Worm (Caenorhabditis elegans) whole organism, young adult: ENCODE data around the gene med-1.
A peak's percentile ranks its signal among the peaks of the same experiment; 100 is the strongest.

Experiments
- B0261.1 ChIP-seq: sonication (generic microtip); optimal IDR thresholded peaks from 2 replicates; lab custom pipeline; 2016; ENCODE audit warnings: mild to moderate bottlenecking, missing genetic modification characterization, moderate library complexity, missing compliant biosample characterization
- B0336.3 ChIP-seq: fragments of 200-800 bp; sonication (Bioruptor generic); IDR thresholded peaks from 2 replicates; pipeline ENCODE4 v1.3.6; 2022; ENCODE audit warnings: missing genetic modification characterization, missing compliant biosample characterization
- F23B12.7 ChIP-seq: sonication (generic microtip); optimal IDR thresholded peaks from 2 replicates; lab custom pipeline; 2017; ENCODE audit warnings: missing genetic modification characterization, mild to moderate bottlenecking, missing compliant biosample characterization, antibody characterized with exemption, moderate library complexity; ENCODE audit not compliant: insufficient read depth
- F39B2.1 ChIP-seq: fragments of 200-800 bp; sonication (Bioruptor generic); IDR thresholded peaks from 2 replicates; pipeline ENCODE4 v1.3.6; 2022; ENCODE audit warnings: missing genetic modification reagents, missing genetic modification characterization, missing compliant biosample characterization
- F49E8.2 ChIP-seq: sonication (generic microtip); optimal IDR thresholded peaks from 3 replicates; lab custom pipeline; 2017; ENCODE audit warnings: missing genetic modification characterization, mild to moderate bottlenecking, missing compliant biosample characterization, antibody characterized with exemption, moderate library complexity; ENCODE audit not compliant: insufficient read depth
- F52B5.7 ChIP-seq: sonication (generic microtip); optimal IDR thresholded peaks from 2 replicates; lab custom pipeline; 2016; ENCODE audit warnings: mild to moderate bottlenecking, missing genetic modification characterization, missing compliant biosample characterization
- F57A8.1 ChIP-seq: fragments of 200-800 bp; sonication (Bioruptor generic); optimal IDR thresholded peaks from 2 replicates; lab custom pipeline; 2018; ENCODE audit warnings: mild to moderate bottlenecking, missing genetic modification characterization, moderate library complexity, missing compliant biosample characterization
- K11D2.4 ChIP-seq: fragments of 200-800 bp; sonication (Bioruptor generic); IDR thresholded peaks from 2 replicates; pipeline ENCODE4 v1.3.6; 2022; ENCODE audit warnings: missing genetic modification reagents, missing genetic modification characterization, missing compliant biosample characterization
- K12H6.12 ChIP-seq: fragments of 200-800 bp; sonication (Bioruptor generic); optimal IDR thresholded peaks from 2 replicates; lab custom pipeline; 2018; ENCODE audit warnings: mild to moderate bottlenecking, missing genetic modification characterization, missing compliant biosample characterization
- Y53G8AR.9 ChIP-seq: fragments of 200-800 bp; sonication (Bioruptor generic); conservative IDR thresholded peaks from 2 replicates; pipeline ENCODE4 v1.3.6; 2022; ENCODE audit warnings: missing genetic modification reagents, missing genetic modification characterization, missing compliant biosample characterization
- ZK185.1 ChIP-seq: sonication (generic microtip); optimal IDR thresholded peaks from 2 replicates; lab custom pipeline; 2016; ENCODE audit warnings: mild to moderate bottlenecking, missing genetic modification characterization, missing compliant biosample characterization; ENCODE audit not compliant: poor library complexity, severe bottlenecking
- atf-7 ChIP-seq: sonication (generic microtip); optimal IDR thresholded peaks from 2 replicates; lab custom pipeline; 2017; ENCODE audit warnings: mild to moderate bottlenecking, missing genetic modification characterization, missing compliant biosample characterization
- attf-5 ChIP-seq: fragments of 200-800 bp; sonication (Bioruptor generic); optimal IDR thresholded peaks from 2 replicates; lab custom pipeline; 2018; ENCODE audit warnings: mild to moderate bottlenecking, missing genetic modification characterization, missing compliant biosample characterization
- bed-2 ChIP-seq: fragments of 200-800 bp; sonication (Bioruptor generic); IDR thresholded peaks from 2 replicates; pipeline ENCODE4 v1.3.6; 2022; ENCODE audit warnings: missing genetic modification reagents, missing genetic modification characterization, missing compliant biosample characterization
- cebp-1 ChIP-seq, 2 experiments: fragments of 200-800 bp in 1 of 2; sonication (Bioruptor generic) in 1 of 2; sonication (generic microtip) in 1 of 2; IDR thresholded peaks in 1 of 2; optimal IDR thresholded peaks in 1 of 2; 2 replicates each; pipeline versions ENCODE4 v1.3.6 to Lab custom; 2017 to 2022; ENCODE audit warnings: missing compliant biosample characterization in 2 of 2, missing genetic modification characterization in 2 of 2, mild to moderate bottlenecking in 1 of 2, missing genetic modification reagents in 1 of 2, moderate library complexity in 1 of 2
- ceh-27 ChIP-seq: fragments of 200-800 bp; sonication (Bioruptor generic); optimal IDR thresholded peaks from 2 replicates; lab custom pipeline; 2018; ENCODE audit warnings: mild to moderate bottlenecking, missing genetic modification characterization, moderate library complexity, missing compliant biosample characterization
- chd-7 ChIP-seq: sonication (generic microtip); optimal IDR thresholded peaks from 2 replicates; lab custom pipeline; 2016; ENCODE audit warnings: mild to moderate bottlenecking, missing genetic modification characterization, moderate library complexity, missing compliant biosample characterization
- egl-18 ChIP-seq: fragments of 200-800 bp; sonication (Bioruptor generic); IDR thresholded peaks from 2 replicates; pipeline ENCODE4 v1.3.6; 2022; ENCODE audit warnings: missing genetic modification reagents, missing genetic modification characterization, missing compliant biosample characterization
- egl-44 ChIP-seq: fragments of 200-800 bp; sonication (Bioruptor generic); IDR thresholded peaks from 2 replicates; pipeline ENCODE4 v1.3.6; 2022; ENCODE audit warnings: missing genetic modification reagents, missing genetic modification characterization, missing compliant biosample characterization
- egrh-3 ChIP-seq: fragments of 200-800 bp; sonication (Bioruptor generic); IDR thresholded peaks from 2 replicates; pipeline ENCODE4 v1.3.6; 2022; ENCODE audit warnings: missing genetic modification reagents, missing genetic modification characterization, missing compliant biosample characterization
- hrde-1 ChIP-seq: sonication (generic microtip); optimal IDR thresholded peaks from 2 replicates; lab custom pipeline; 2016; ENCODE audit warnings: missing genetic modification characterization, mild to moderate bottlenecking, missing compliant biosample characterization, moderate library complexity, missing genotype, missing genetic modification reagents, borderline replicate concordance
- let-607 ChIP-seq, 2 experiments: fragments of 200-800 bp in 1 of 2; sonication (Bioruptor generic) in 1 of 2; sonication (generic microtip) in 1 of 2; optimal IDR thresholded peaks; 2 replicates each; lab custom pipeline; 2016 to 2018; ENCODE audit warnings: mild to moderate bottlenecking in 2 of 2, missing compliant biosample characterization in 2 of 2, missing genetic modification characterization in 2 of 2, moderate library complexity in 2 of 2, missing genotype in 1 of 2
- lin-26 ChIP-seq: fragments of 200-800 bp; sonication (Bioruptor generic); IDR thresholded peaks from 2 replicates; pipeline ENCODE4 v1.3.6; 2022; ENCODE audit warnings: missing genetic modification reagents, missing genetic modification characterization, missing compliant biosample characterization
- lin-35 ChIP-seq, 3 experiments: fragments of 150-350 bp in 2 of 3; sonication (generic microtip) in 1 of 3; optimal IDR thresholded peaks; 2 replicates each; lab custom pipeline; 2014 to 2018; ENCODE audit warnings: missing biosample characterization in 3 of 3, missing genetic modification characterization in 3 of 3, missing genetic modification reagents in 3 of 3
- lin-40 ChIP-seq: sonication (generic microtip); optimal IDR thresholded peaks from 2 replicates; lab custom pipeline; 2016; ENCODE audit warnings: missing genetic modification characterization, mild to moderate bottlenecking, missing compliant biosample characterization, missing genotype, missing genetic modification reagents
- lin-54 ChIP-seq: fragments of 200-800 bp; sonication (Bioruptor generic); optimal IDR thresholded peaks from 2 replicates; lab custom pipeline; 2018; ENCODE audit warnings: mild to moderate bottlenecking, missing genetic modification characterization, missing compliant biosample characterization
- lir-1 ChIP-seq: fragments of 200-800 bp; sonication (Bioruptor generic); conservative IDR thresholded peaks from 2 replicates; pipeline ENCODE4 v1.3.6; 2022; ENCODE audit warnings: missing genetic modification reagents, missing genetic modification characterization, missing compliant biosample characterization
- madf-10 ChIP-seq: sonication (generic microtip); optimal IDR thresholded peaks from 2 replicates; lab custom pipeline; 2016; ENCODE audit warnings: mild to moderate bottlenecking, missing genetic modification characterization, missing compliant biosample characterization
- mcd-1 ChIP-seq: fragments of 200-800 bp; sonication (Bioruptor generic); IDR thresholded peaks from 2 replicates; pipeline ENCODE4 v1.3.6; 2022; ENCODE audit warnings: missing genetic modification reagents, missing genetic modification characterization, missing compliant biosample characterization
- mes-4 ChIP-seq: sonication (generic microtip); optimal IDR thresholded peaks from 2 replicates; lab custom pipeline; 2016; ENCODE audit warnings: missing genotype, missing genetic modification characterization, missing compliant biosample characterization
- nhr-120 ChIP-seq: fragments of 200-800 bp; sonication (Bioruptor generic); IDR thresholded peaks from 2 replicates; pipeline ENCODE4 v1.3.6; 2022; ENCODE audit warnings: missing genetic modification characterization, missing compliant biosample characterization
- nhr-80 ChIP-seq: sonication (generic microtip); optimal IDR thresholded peaks from 2 replicates; lab custom pipeline; 2016; ENCODE audit warnings: missing genetic modification characterization, missing compliant biosample characterization
- pbrm-1 ChIP-seq: fragments of 200-800 bp; sonication (Bioruptor generic); IDR thresholded peaks from 2 replicates; pipeline ENCODE4 v1.3.6; 2022; ENCODE audit warnings: missing genetic modification reagents, missing genetic modification characterization, missing compliant biosample characterization
- rcor-1 ChIP-seq: fragments of 200-800 bp; sonication (Bioruptor generic); IDR thresholded peaks from 2 replicates; pipeline ENCODE4 v1.3.6; 2022; ENCODE audit warnings: missing genetic modification reagents, missing genetic modification characterization, missing compliant biosample characterization
- snpc-4 ChIP-seq, 5 experiments: fragments of 150-350 bp in 1 of 5; sonication (generic microtip) in 4 of 5; optimal IDR thresholded peaks; 2 replicates each; lab custom pipeline; 2014 to 2018; ENCODE audit warnings: missing genetic modification characterization in 5 of 5, missing biosample characterization in 3 of 5, antibody characterized with exemption in 2 of 5, mild to moderate bottlenecking in 2 of 5, missing compliant biosample characterization in 2 of 5, missing genotype in 2 of 5, moderate library complexity in 2 of 5, missing genetic modification reagents in 1 of 5
- tlf-1 ChIP-seq: fragments of 200-800 bp; sonication (Bioruptor generic); optimal IDR thresholded peaks from 2 replicates; lab custom pipeline; 2018; ENCODE audit warnings: mild to moderate bottlenecking, missing genetic modification characterization, missing compliant biosample characterization
- unc-130 ChIP-seq: sonication (generic microtip); optimal IDR thresholded peaks from 2 replicates; lab custom pipeline; 2016; ENCODE audit warnings: missing genetic modification reagents, missing genetic modification characterization, missing compliant biosample characterization
- zfh-2 ChIP-seq: fragments of 200-800 bp; sonication (Bioruptor generic); conservative IDR thresholded peaks from 2 replicates; pipeline ENCODE4 v1.3.6; 2022; ENCODE audit warnings: missing genetic modification reagents, missing genetic modification characterization, missing compliant biosample characterization
- ztf-22 ChIP-seq: fragments of 200-800 bp; sonication (Bioruptor generic); optimal IDR thresholded peaks from 2 replicates; lab custom pipeline; 2018; ENCODE audit warnings: mild to moderate bottlenecking, missing genetic modification characterization, moderate library complexity, missing compliant biosample characterization
- ztf-26 ChIP-seq: sonication (generic microtip); optimal IDR thresholded peaks from 2 replicates; lab custom pipeline; 2017; ENCODE audit warnings: missing genetic modification characterization, missing compliant biosample characterization

Gene med-1

DNA sequence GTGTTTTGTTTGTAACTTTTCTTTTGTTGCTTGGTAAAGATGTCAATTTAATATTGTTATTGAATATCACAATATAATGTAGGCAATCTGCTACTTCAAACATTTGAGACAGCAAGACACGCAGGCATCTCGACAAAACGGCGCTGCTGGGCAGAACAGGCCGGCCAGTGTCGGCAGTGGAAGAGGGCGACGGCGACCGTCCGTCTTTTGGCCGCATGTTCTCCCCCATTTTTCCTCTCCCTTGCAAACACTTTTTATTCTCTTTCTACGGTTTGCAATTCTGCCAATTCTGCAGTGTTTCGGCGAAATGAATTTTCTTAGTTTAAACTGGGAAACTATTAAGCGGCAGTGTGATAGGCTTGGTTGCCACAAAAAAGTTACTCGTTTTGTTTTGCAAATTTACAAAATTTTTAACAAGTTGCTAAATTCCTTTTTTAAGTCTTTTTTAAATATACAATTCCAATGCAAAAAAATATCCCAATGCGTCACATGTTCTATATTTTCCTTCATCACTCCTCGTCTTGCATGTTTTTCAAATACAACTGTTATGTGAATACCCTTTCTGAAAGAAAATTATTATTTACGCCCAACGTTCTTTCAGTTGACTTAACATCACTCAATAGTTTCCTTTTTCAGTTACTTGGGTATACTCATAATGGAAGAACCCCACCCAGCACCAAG is 19.0 kb downstream of the med-1 start, which contains the start of gene T18D3.6:
Gene T18D3.6, plus strand, starts transcription at position 631 of the 681 bp plus-strand sequence.
- TF ChIP-seq mcd-1 (GFP tag; lab: Robert Waterston, UW) (peak; percentile 52), F49E8.2 (tag; lab: Kevin White, UChicago) (no peak), ztf-22 (GFP tag; lab: Kevin White, UChicago) (no peak), F23B12.7 (no peak), egl-44 (GFP tag; lab: Robert Waterston, UW) (no peak), lin-54 (no peak), F57A8.1 (GFP tag; lab: Kevin White, UChicago) (no peak), cebp-1 (GFP tag; IDR thresholded peaks at IDR 0.05; lab: Robert Waterston, UW) (no peak), cebp-1 (tag; optimal IDR thresholded peaks at IDR 0.05; lab: Kevin White, UChicago) (peak; percentile 21), Y53G8AR.9 (GFP tag; lab: Robert Waterston, UW) (no peak), zfh-2 (peak; percentile 90), nhr-80 (peak; percentile 72)

DNA sequence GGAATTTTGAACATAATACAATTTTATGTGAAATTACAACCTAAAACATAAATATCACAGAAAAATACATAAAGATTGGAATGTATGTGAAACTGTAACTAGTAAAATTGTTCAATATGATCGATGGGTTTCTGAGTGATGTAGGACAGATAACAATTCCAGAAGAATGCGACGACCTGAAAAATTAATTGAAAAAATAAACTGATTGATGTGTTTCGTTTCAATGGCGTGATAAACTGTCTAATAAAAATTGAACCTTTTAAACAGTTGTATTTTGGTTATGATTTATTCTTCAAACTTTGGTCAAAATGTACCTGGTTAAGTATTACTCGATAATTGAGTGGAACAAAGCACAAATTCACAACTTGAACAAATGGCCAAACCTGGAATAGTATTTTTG is 20.8 kb downstream of the med-1 start:
- TF ChIP-seq ZK185.1 (no peak), nhr-80 (peak; percentile 58), B0261.1 (tag; lab: Kevin White, UChicago) (no peak)

DNA sequence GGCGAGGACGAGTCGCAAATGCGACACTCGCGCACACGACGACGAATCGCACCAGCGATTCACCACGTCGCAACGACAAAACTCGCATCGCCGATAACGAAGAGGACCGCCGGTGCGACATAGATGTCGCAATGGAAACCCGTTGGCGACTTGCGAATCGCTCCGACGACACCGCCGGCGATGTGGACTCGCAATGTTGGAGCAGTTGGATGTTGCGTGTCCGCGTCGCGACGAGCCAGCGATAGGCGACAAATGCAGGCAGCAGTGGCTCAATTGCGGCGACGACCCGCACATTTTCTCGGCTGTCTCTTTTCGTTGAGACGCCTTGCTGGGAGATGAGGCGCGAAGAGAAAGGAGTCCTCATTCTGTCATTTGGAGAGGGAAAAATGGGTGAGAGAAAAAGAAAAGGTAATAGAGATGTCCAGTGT is 21.7 kb downstream of the med-1 start:
- TF ChIP-seq hrde-1 (tag; lab: Kevin White, UChicago): no peak
- no peak for TF ChIP-seq nhr-120 (GFP tag; lab: Robert Waterston, UW)
- peak; percentile 62; the same call in 1 of the 2 replicates for TF ChIP-seq lin-26
- TF ChIP-seq lin-40 (tag; lab: Kevin White, UChicago): peak; percentile 54
- TF ChIP-seq atf-7 (tag; lab: Kevin White, UChicago): peak; percentile 24
- peak; percentile 41; the same call in 1 of the 2 replicates for TF ChIP-seq rcor-1
- peak; percentile 52 for TF ChIP-seq F23B12.7
- TF ChIP-seq unc-130: no peak
- peak; percentile 44 for TF ChIP-seq nhr-80
- TF ChIP-seq lin-35 (GFP tag; optimal IDR thresholded peaks at IDR 0.05; lab: Kevin White, UChicago): peak in 1 of 3 experiments; percentile 24
- no peak for TF ChIP-seq F39B2.1 (GFP tag; lab: Robert Waterston, UW)
- peak; percentile 61 for TF ChIP-seq ceh-27 (GFP tag; lab: Kevin White, UChicago)
- peak; percentile 29 for TF ChIP-seq lin-54
- TF ChIP-seq chd-7: peak; percentile 53
- TF ChIP-seq let-607 (tag; optimal IDR thresholded peaks at IDR 0.05; lab: Kevin White, UChicago): peak; percentile 56 to 62
- peak; percentile 69 for TF ChIP-seq madf-10
- peak; percentile 57 for TF ChIP-seq attf-5 (GFP tag; lab: Kevin White, UChicago)
- peak; percentile 25 for TF ChIP-seq ztf-26 (tag; lab: Kevin White, UChicago)
- TF ChIP-seq B0336.3: peak; percentile 58; the same call in 1 of the 2 replicates
- TF ChIP-seq mes-4: no peak
- 0 out of 2 replicates have a peak, but pooled peaks have one; percentile 3 for TF ChIP-seq egl-18 (GFP tag; lab: Robert Waterston, UW)
- TF ChIP-seq zfh-2: peak; percentile 97
- TF ChIP-seq snpc-4 (GFP tag; optimal IDR thresholded peaks at IDR 0.05; lab: Kevin White, UChicago): peak; percentile 9
- TF ChIP-seq snpc-4 (tag; optimal IDR thresholded peaks at IDR 0.05; lab: Kevin White, UChicago): peak in 1 of 4 experiments; percentile 29
- no peak; the same call in 1 of the 2 replicates for TF ChIP-seq pbrm-1 (GFP tag; lab: Robert Waterston, UW)
- peak; percentile 56 for TF ChIP-seq K11D2.4 (GFP tag; lab: Robert Waterston, UW)
- no peak for TF ChIP-seq F52B5.7 (tag; lab: Kevin White, UChicago)
- peak; percentile 62 for TF ChIP-seq K12H6.12 (tag; lab: Kevin White, UChicago)
- TF ChIP-seq F49E8.2 (tag; lab: Kevin White, UChicago): no peak
- TF ChIP-seq egrh-3 (GFP tag; lab: Robert Waterston, UW): peak; percentile 59; the same call in 1 of the 2 replicates
- TF ChIP-seq mcd-1 (GFP tag; lab: Robert Waterston, UW): peak; percentile 69
- no peak for TF ChIP-seq bed-2 (GFP tag; lab: Robert Waterston, UW)
- TF ChIP-seq lir-1 (GFP tag; lab: Robert Waterston, UW): 0 out of 2 replicates have a peak, but pooled peaks have one; percentile 20
- no peak for TF ChIP-seq tlf-1 (GFP tag; lab: Kevin White, UChicago)
